Worm (Caenorhabditis elegans): ENCODE measurements around the gene gana-1.
A peak's percentile ranks its signal among the peaks of the same experiment; 100 is the strongest.

Gene gana-1

DNA sequence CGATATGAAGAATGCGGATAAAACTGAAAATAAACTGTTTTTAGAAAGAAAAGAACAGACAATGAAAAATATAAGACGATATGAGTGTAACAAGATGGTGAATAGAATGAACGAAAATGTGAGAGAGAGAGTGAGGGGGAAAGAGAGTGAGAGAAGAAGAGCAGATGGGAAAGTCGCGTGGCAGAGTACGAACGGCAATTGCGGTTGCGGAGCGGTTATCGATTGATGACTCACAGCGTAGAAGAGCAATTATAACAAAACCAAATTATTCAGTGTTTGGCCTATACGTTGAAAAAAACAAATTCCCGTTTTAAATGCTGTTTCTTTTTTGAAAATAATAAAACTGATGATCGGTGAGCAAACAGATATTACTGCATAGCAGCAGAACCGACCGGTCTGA is 21.7 kb upstream of the gana-1 start, which contains the start of gene pqn-53 (continued):
- TF ChIP-seq nfya-1 (tag; optimal IDR thresholded peaks at IDR 0.05; ENCODE audit: insufficient read depth) (peak; percentile 46), nhr-77 (tag; optimal IDR thresholded peaks at IDR 0.05) (no peak), ceh-82 (tag; optimal IDR thresholded peaks at IDR 0.05) (no peak), nhr-237 (tag; optimal IDR thresholded peaks at IDR 0.05) (no peak), nhr-67 (tag; optimal IDR thresholded peaks at IDR 0.05) (no peak)

DNA sequence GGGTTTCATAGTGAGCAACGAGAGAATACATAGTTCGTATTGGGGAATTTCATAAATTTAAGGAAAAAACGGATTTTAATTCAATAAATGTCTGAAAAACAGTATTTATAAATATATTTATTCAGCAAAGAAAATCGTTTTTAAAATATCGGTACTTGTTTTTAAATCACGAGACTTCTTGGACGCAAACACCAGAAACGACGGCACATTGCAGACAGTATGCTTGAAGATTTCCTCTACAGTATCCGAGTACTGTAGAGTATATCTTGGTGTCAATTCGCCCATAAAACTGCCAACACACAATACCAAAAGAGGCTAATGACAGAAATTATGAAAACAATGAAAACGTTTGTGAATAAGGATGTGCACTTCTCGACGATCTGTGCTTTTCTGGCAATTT is 21.2 kb upstream of the gana-1 start:
- no peak for TF ChIP-seq nhr-25 (tag; optimal IDR thresholded peaks at IDR 0.05)
- peak; percentile 5 for TF ChIP-seq lin-15B (tag; optimal IDR thresholded peaks at IDR 0.05)
- peak; percentile 5 for TF ChIP-seq nfya-1 (tag; optimal IDR thresholded peaks at IDR 0.05; ENCODE audit: insufficient read depth)
- TF ChIP-seq nhr-28 (tag; optimal IDR thresholded peaks at IDR 0.05), result no peak
- TF ChIP-seq ceh-28 (tag; optimal IDR thresholded peaks at IDR 0.05), result no peak
- no peak for TF ChIP-seq zag-1 (tag; optimal IDR thresholded peaks at IDR 0.05)
- no peak for TF ChIP-seq hmg-11 (tag; optimal IDR thresholded peaks at IDR 0.05)
- TF ChIP-seq egl-5 (tag; optimal IDR thresholded peaks at IDR 0.05), result no peak
- TF ChIP-seq mdl-1 (tag; optimal IDR thresholded peaks at IDR 0.05), result no peak
- TF ChIP-seq ceh-16 (tag; optimal IDR thresholded peaks at IDR 0.05), result no peak
- no peak for TF ChIP-seq lin-39 (tag; optimal IDR thresholded peaks at IDR 0.05)

DNA sequence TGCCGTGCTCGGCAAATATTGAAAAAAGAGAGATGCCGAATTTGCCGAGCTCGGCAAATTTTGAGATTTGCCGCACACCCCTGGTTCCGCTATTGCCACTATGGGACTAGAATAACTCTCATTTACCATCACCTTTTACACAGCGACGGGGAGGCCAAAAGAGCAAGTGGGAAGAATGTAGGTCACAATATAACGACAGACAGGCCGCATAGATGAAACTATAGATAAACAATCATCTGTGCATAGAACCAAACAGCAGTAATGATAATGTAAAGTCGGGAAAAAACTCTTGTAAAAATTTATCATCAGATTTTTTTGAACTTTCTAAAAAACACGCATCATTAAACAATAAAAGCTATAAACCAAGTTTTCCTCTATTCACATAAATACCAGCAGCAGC is 18.6 kb upstream of the gana-1 start, which contains the start of gene kmo-2:
kmo-2 (minus strand) TSS at position 101 of the 400 bp plus-strand sequence.
- TF ChIP-seq unc-62 (GFP tag; optimal IDR thresholded peaks at IDR 0.05), result no peak
- no peak for TF ChIP-seq R02D3.7 (tag; optimal IDR thresholded peaks at IDR 0.05)
- TF ChIP-seq ceh-82 (tag; optimal IDR thresholded peaks at IDR 0.05), result no peak
- no peak for TF ChIP-seq nhr-11 (tag; optimal IDR thresholded peaks at IDR 0.05)
- TF ChIP-seq snpc-4 (tag; optimal IDR thresholded peaks at IDR 0.05), result no peak
- no peak for TF ChIP-seq sea-2 (GFP tag; optimal IDR thresholded peaks at IDR 0.05)
- no peak for TF ChIP-seq daf-12 (tag; optimal IDR thresholded peaks at IDR 0.05)
- no peak for TF ChIP-seq unc-39 (tag; optimal IDR thresholded peaks at IDR 0.05)
- no peak for TF ChIP-seq aly-2 (tag; optimal IDR thresholded peaks at IDR 0.05)
- no peak for TF ChIP-seq skn-1 (tag; optimal IDR thresholded peaks at IDR 0.05)
- no peak for TF ChIP-seq nhr-76 (tag; optimal IDR thresholded peaks at IDR 0.05)
- no peak for TF ChIP-seq eor-1 (tag; optimal IDR thresholded peaks at IDR 0.05)
- no peak for TF ChIP-seq ZK546.5 (tag; optimal IDR thresholded peaks at IDR 0.05)
- no peak for TF ChIP-seq ceh-9 (tag; optimal IDR thresholded peaks at IDR 0.05)

DNA sequence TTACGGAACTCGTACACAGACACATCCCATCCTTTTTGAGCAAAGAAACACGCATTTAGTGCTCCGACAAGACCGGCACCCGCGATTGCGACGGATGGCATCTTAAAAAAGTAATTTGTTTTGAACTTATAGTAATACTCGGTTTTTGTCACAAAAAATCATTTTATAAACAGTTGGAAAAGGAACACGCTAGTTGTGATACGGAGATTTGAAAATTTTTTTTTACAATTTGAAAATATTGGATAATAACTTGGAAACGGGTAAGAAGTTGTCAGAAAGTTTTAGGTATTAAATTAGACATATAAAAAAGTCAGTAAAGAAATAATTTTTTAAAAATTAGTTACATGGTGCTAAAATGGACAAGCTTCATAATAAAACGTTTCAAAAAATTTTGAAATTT is 16.6 kb upstream of the gana-1 start, which contains the start of gene kmo-1:
kmo-1 (minus strand) TSS at position 101 of the 400 bp plus-strand sequence.
- TF ChIP-seq nhr-77 (tag; optimal IDR thresholded peaks at IDR 0.05), result no peak
- no peak for TF ChIP-seq fos-1 (tag; optimal IDR thresholded peaks at IDR 0.05)
- TF ChIP-seq pha-4 (tag; optimal IDR thresholded peaks at IDR 0.05), result no peak
- TF ChIP-seq nhr-11 (tag; optimal IDR thresholded peaks at IDR 0.05), result no peak
- TF ChIP-seq nfya-1 (tag; optimal IDR thresholded peaks at IDR 0.05; ENCODE audit: insufficient read depth), result no peak

DNA sequence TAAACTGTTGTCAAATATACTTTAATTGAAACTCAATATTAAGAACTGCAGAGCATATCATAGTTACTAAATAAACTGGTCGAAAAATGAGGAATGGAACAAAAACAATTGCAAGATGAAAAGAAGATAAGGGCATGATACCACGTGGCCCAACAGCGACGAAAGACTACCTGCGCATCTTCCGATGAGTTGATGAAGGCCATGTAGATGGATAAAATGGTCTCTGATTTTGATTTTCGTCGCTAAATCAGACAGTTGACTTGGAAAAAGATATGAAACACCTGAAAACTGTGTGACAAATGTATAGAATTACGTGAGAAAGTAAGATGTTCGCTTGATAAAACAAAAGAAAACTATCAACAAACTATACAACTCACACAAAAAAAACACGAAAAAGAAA is 15.6 kb upstream of the gana-1 start:
- TF ChIP-seq ZK546.5 (tag; optimal IDR thresholded peaks at IDR 0.05) (no peak), hmg-11 (tag; optimal IDR thresholded peaks at IDR 0.05) (no peak), lin-15B (tag; optimal IDR thresholded peaks at IDR 0.05) (no peak), unc-62 (GFP tag; optimal IDR thresholded peaks at IDR 0.05) (no peak), mdl-1 (tag; optimal IDR thresholded peaks at IDR 0.05) (peak; percentile 1), egl-5 (tag; optimal IDR thresholded peaks at IDR 0.05) (no peak), ztf-4 (tag; optimal IDR thresholded peaks at IDR 0.05) (no peak), elt-1 (tag; optimal IDR thresholded peaks at IDR 0.05) (peak; percentile 55), elt-3 (tag; optimal IDR thresholded peaks at IDR 0.05) (peak in 2 of 3 experiments; percentile 12 to 27), ama-1 (optimal IDR thresholded peaks at IDR 0.05) (no peak), sea-2 (GFP tag; optimal IDR thresholded peaks at IDR 0.05) (no peak), nhr-12 (tag; optimal IDR thresholded peaks at IDR 0.05) (no peak), nhr-23 (tag; optimal IDR thresholded peaks at IDR 0.05) (peak; percentile 22), nhr-43 (tag; optimal IDR thresholded peaks at IDR 0.05; ENCODE audit: poor library complexity, severe bottlenecking) (peak; percentile 58), lin-39 (tag; optimal IDR thresholded peaks at IDR 0.05) (no peak), ztf-11 (tag; optimal IDR thresholded peaks at IDR 0.05) (no peak), nhr-25 (tag; optimal IDR thresholded peaks at IDR 0.05) (peak; percentile 85), nhr-237 (tag; optimal IDR thresholded peaks at IDR 0.05) (no peak)

Measured in whole organism, L3 larva.